Worm (Caenorhabditis elegans): ENCODE measurements around the gene D1014.7.

DNA sequence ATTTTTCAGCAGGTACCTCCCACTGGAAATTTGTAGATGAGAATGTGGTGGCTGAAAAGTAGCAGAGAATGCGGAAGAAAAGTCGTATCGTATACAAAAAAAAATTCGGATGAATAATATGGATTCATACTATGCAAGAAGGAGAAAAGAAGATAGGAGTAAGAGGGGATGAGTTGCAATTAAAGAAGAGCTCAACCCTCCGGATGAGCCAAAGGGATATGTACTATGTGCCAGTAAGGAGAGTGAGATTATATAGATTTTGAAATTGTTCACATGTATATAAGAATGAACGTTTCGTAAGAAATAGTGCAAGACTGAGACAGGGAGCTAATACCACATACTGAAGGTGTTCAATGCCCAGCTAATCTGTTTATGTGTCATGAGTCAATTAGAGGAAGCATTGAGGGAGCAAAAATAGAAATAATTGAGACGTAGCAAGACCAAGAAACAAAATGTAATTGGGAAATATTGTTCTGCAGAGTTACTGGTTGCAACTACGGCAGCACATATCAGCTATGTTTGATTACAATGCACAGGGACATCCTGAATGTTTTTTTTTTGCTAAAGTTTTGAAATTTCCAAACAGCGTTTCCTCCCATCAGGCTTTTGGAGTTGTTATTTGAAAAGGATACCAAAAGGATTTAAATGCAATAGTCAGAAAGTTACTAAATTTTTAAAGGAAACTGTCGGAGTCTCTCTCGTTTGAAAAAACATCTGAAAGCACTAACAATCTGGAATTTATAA, 50.3 kb downstream of the D1014.7 start, which contains the start of gene F20D6.8:
- TF ChIP-seq nhr-237 (tag; optimal IDR thresholded peaks at IDR 0.05) = no peak
- no peak for TF ChIP-seq lin-13 (tag; optimal IDR thresholded peaks at IDR 0.05)
- no peak for TF ChIP-seq nhr-28 (tag; optimal IDR thresholded peaks at IDR 0.05)
- TF ChIP-seq pha-4 (tag; optimal IDR thresholded peaks at IDR 0.05) = no peak
- TF ChIP-seq unc-62 (GFP tag; optimal IDR thresholded peaks at IDR 0.05) = no peak
- TF ChIP-seq snpc-4 (tag; optimal IDR thresholded peaks at IDR 0.05) = no peak
- no peak for TF ChIP-seq blmp-1 (tag; optimal IDR thresholded peaks at IDR 0.05)
- no peak for TF ChIP-seq mab-5 (tag; optimal IDR thresholded peaks at IDR 0.05)
- no peak for TF ChIP-seq unc-39 (tag; optimal IDR thresholded peaks at IDR 0.05)
- TF ChIP-seq cnd-1 (tag; optimal IDR thresholded peaks at IDR 0.05) = no peak
- TF ChIP-seq sptf-1 (tag; optimal IDR thresholded peaks at IDR 0.05) = no peak
